Worm (Caenorhabditis elegans): ENCODE measurements around the gene rab-28.

DNA sequence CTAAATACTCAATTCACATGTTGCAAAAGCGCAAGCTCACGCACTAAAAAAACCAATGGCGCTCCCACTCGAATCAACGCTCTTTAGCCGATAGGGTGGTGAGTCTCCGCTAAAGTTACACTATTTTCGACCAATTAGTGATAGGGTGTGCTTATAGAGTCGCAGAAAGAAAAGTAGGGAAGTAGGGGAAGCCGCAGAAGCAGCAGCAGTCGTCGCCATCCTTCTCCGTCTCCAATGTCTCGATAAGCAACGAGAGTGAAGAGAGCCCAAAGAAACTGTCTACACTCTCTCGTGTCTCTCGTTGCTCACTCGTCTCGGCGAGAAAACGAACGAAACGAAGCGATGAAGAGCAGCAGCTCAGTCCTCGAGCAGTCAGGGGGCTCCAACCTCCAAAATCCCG is 47.1 kb downstream of the rab-28 start:
- TF ChIP-seq him-1 (tag; optimal IDR thresholded peaks at IDR 0.05) (peak; percentile 48), W03F9.2 (tag; optimal IDR thresholded peaks at IDR 0.05) (peak; percentile 16)

All from whole organism, L4/young adult.